Fruit fly (Drosophila melanogaster) whole organism, embryonic: ENCODE results near the gene SMC6.

Experiments
- Awh ChIP-seq: fragments of 200-800 bp; sonication (Bioruptor generic); IDR thresholded peaks from 2 replicates; pipeline ENCODE4, ENCODE4 v1.3.6; 2022; ENCODE audit warnings: missing biosample characterization, missing genetic modification characterization
- Bdp1 ChIP-seq: fragments of 200-800 bp; sonication (Bioruptor generic); optimal IDR thresholded peaks from 3 replicates; lab custom pipeline; 2016; ENCODE audit warnings: missing biosample characterization, missing genetic modification characterization
- CG12299 ChIP-seq: fragments of 200-800 bp; sonication (Bioruptor generic); optimal IDR thresholded peaks from 2 replicates; lab custom pipeline; 2018; ENCODE audit warnings: missing biosample characterization, mild to moderate bottlenecking, missing genetic modification characterization
- CG12391 ChIP-seq: fragments of 200-800 bp; sonication (Bioruptor generic); optimal IDR thresholded peaks from 3 replicates; lab custom pipeline; 2018; ENCODE audit warnings: missing biosample characterization, mild to moderate bottlenecking, missing genetic modification characterization, moderate library complexity
- CG14050 ChIP-seq: fragments of 200-800 bp; sonication (Bioruptor generic); IDR thresholded peaks from 3 replicates; pipeline ENCODE4 v1.3.6; 2022; ENCODE audit warnings: missing biosample characterization, missing genetic modification characterization
- CG15073 ChIP-seq: fragments of 200-800 bp; sonication (Bioruptor generic); optimal IDR thresholded peaks from 2 replicates; lab custom pipeline; 2016; ENCODE audit warnings: missing biosample characterization, missing genetic modification characterization
- CG15269 ChIP-seq: fragments of 200-800 bp; sonication (Bioruptor generic); optimal IDR thresholded peaks from 2 replicates; lab custom pipeline; 2018; ENCODE audit warnings: missing biosample characterization, mild to moderate bottlenecking, missing genetic modification characterization, moderate library complexity
- CG15601 ChIP-seq: fragments of 200-800 bp; sonication (Bioruptor generic); optimal IDR thresholded peaks from 3 replicates; lab custom pipeline; 2019; ENCODE audit warnings: missing biosample characterization, mild to moderate bottlenecking, missing genetic modification characterization, moderate library complexity
- CG16779 ChIP-seq: fragments of 200-800 bp; sonication (Bioruptor generic); IDR thresholded peaks from 2 replicates; pipeline ENCODE4 v1.3.6; 2022; ENCODE audit warnings: missing biosample characterization, missing genetic modification characterization
- CG17186 ChIP-seq: fragments of 200-800 bp; sonication (Bioruptor generic); optimal IDR thresholded peaks from 3 replicates; lab custom pipeline; 2017; ENCODE audit warnings: missing biosample characterization, missing genetic modification reagents, missing genetic modification characterization
- CG6254 ChIP-seq: fragments of 200-800 bp; sonication (Bioruptor generic); optimal IDR thresholded peaks from 3 replicates; lab custom pipeline; 2017; ENCODE audit warnings: mild to moderate bottlenecking, missing biosample characterization, missing genetic modification reagents, missing genetic modification characterization
- CG7357 ChIP-seq: fragments of 200-800 bp; sonication (Bioruptor generic); IDR thresholded peaks from 3 replicates; pipeline ENCODE4 v1.3.6; 2022; ENCODE audit warnings: missing biosample characterization, missing genetic modification characterization
- CG7839 ChIP-seq: fragments of 200-800 bp; sonication (Bioruptor generic); optimal IDR thresholded peaks from 3 replicates; lab custom pipeline; 2018; ENCODE audit warnings: missing biosample characterization, mild to moderate bottlenecking, missing genetic modification characterization, moderate library complexity
- CG8388 ChIP-seq: fragments of 200-800 bp; sonication (Bioruptor generic); optimal IDR thresholded peaks from 2 replicates; lab custom pipeline; 2019; ENCODE audit warnings: missing biosample characterization, mild to moderate bottlenecking, missing genetic modification characterization, moderate library complexity
- CG9437 ChIP-seq: fragments of 200-800 bp; sonication (Bioruptor generic); optimal IDR thresholded peaks from 2 replicates; lab custom pipeline; 2018; ENCODE audit warnings: missing biosample characterization, mild to moderate bottlenecking, missing genetic modification characterization
- CG9817 ChIP-seq: fragments of 200-800 bp; sonication (Bioruptor generic); optimal IDR thresholded peaks from 2 replicates; lab custom pipeline; 2018; ENCODE audit warnings: missing biosample characterization, mild to moderate bottlenecking, missing genetic modification characterization, moderate library complexity
- CkIIα-i1 ChIP-seq: fragments of 200-800 bp; sonication (Bioruptor generic); IDR thresholded peaks from 2 replicates; pipeline ENCODE4 v1.3.6; 2022; ENCODE audit warnings: missing biosample characterization, missing genetic modification characterization
- Eip74EF ChIP-seq, 2 experiments: fragments of 200-800 bp in 1 of 2; fragments of >200 bp in 1 of 2; sonication (Bioruptor generic) in 1 of 2; optimal IDR thresholded peaks; 2 replicates each; lab custom pipeline; 2017 to 2019; ENCODE audit warnings: missing biosample characterization in 2 of 2, missing genetic modification characterization in 2 of 2, mild to moderate bottlenecking in 1 of 2, moderate library complexity in 1 of 2
- H15 ChIP-seq: fragments of 200-800 bp; sonication (Bioruptor generic); IDR thresholded peaks from 3 replicates; pipeline ENCODE4 v1.3.6; 2022; ENCODE audit warnings: missing biosample characterization, missing genetic modification characterization
- Hand ChIP-seq: fragments of 200-800 bp; sonication (Bioruptor generic); optimal IDR thresholded peaks from 2 replicates; lab custom pipeline; 2017; ENCODE audit warnings: mild to moderate bottlenecking, missing biosample characterization, missing genetic modification reagents, missing genetic modification characterization
- Jarid2 ChIP-seq: fragments of 200-800 bp; sonication (Bioruptor generic); optimal IDR thresholded peaks from 3 replicates; lab custom pipeline; 2017; ENCODE audit warnings: mild to moderate bottlenecking, missing biosample characterization, missing genetic modification reagents, missing genetic modification characterization
- Optix ChIP-seq: fragments of 200-800 bp; sonication (Bioruptor generic); IDR thresholded peaks from 3 replicates; pipeline ENCODE4 v1.3.6; 2022; ENCODE audit warnings: missing biosample characterization, missing genetic modification characterization
- PHDP ChIP-seq: fragments of 200-800 bp; sonication (Bioruptor generic); optimal IDR thresholded peaks from 3 replicates; lab custom pipeline; 2018; ENCODE audit warnings: missing biosample characterization, mild to moderate bottlenecking, missing genetic modification characterization, moderate library complexity
- Rfx ChIP-seq: fragments of 200-800 bp; sonication (Bioruptor generic); IDR thresholded peaks from 2 replicates; pipeline ENCODE4 v1.3.6; 2022; ENCODE audit warnings: missing biosample characterization, missing genetic modification characterization
- Ssrp ChIP-seq: fragments of 200-800 bp; sonication (Bioruptor generic); optimal IDR thresholded peaks from 2 replicates; lab custom pipeline; 2018; ENCODE audit warnings: missing biosample characterization, mild to moderate bottlenecking, missing genetic modification characterization, moderate library complexity
- az2 ChIP-seq: fragments of 200-800 bp; sonication (Bioruptor generic); optimal IDR thresholded peaks from 3 replicates; lab custom pipeline; 2016; ENCODE audit warnings: missing biosample characterization, missing genetic modification characterization
- bcd ChIP-seq: fragments of 200-800 bp; sonication (Bioruptor generic); optimal IDR thresholded peaks from 2 replicates; lab custom pipeline; 2017; ENCODE audit warnings: missing biosample characterization, mild to moderate bottlenecking, missing genetic modification characterization
- cad ChIP-seq: fragments of >200 bp; optimal IDR thresholded peaks from 2 replicates; lab custom pipeline; 2017; ENCODE audit warnings: missing biosample characterization, missing genetic modification characterization
- esg ChIP-seq: fragments of 200-800 bp; sonication (Bioruptor generic); conservative IDR thresholded peaks from 2 replicates; pipeline ENCODE4 v1.3.6; 2022; ENCODE audit warnings: missing biosample characterization, missing genetic modification characterization
- gsb-n ChIP-seq: fragments of 200-800 bp; sonication (Bioruptor generic); optimal IDR thresholded peaks from 3 replicates; lab custom pipeline; 2018; ENCODE audit warnings: missing biosample characterization, mild to moderate bottlenecking, missing genetic modification characterization
- ham ChIP-seq: fragments of 200-800 bp; sonication (Bioruptor generic); IDR thresholded peaks from 2 replicates; pipeline ENCODE4 v1.3.6; 2022; ENCODE audit warnings: missing biosample characterization, missing genetic modification characterization
- kay ChIP-seq: fragments of 200-800 bp; sonication (Bioruptor generic); optimal IDR thresholded peaks from 2 replicates; lab custom pipeline; 2016; ENCODE audit warnings: missing biosample characterization, missing genetic modification characterization
- klu ChIP-seq: fragments of 200-800 bp; sonication (Bioruptor generic); IDR thresholded peaks from 2 replicates; pipeline ENCODE4 v1.3.6; 2022; ENCODE audit warnings: missing biosample characterization, missing genetic modification characterization
- kni ChIP-seq: fragments of 200-800 bp; sonication (Bioruptor generic); optimal IDR thresholded peaks from 3 replicates; lab custom pipeline; 2017; ENCODE audit warnings: mild to moderate bottlenecking, missing biosample characterization, missing genetic modification reagents, missing genetic modification characterization
- lola ChIP-seq, 3 experiments: fragments of >200 bp in 2 of 3; fragments of 200-800 bp in 1 of 3; sonication (Bioruptor generic) in 1 of 3; optimal IDR thresholded peaks; 2 replicates each; lab custom pipeline; 2017 to 2019; ENCODE audit warnings: missing biosample characterization in 3 of 3, missing genetic modification characterization in 3 of 3, mild to moderate bottlenecking in 1 of 3, moderate library complexity in 1 of 3
- maf-S ChIP-seq: fragments of 200-800 bp; sonication (Bioruptor generic); optimal IDR thresholded peaks from 2 replicates; lab custom pipeline; 2016; ENCODE audit warnings: missing biosample characterization, missing genetic modification characterization
- nmo ChIP-seq: fragments of 200-800 bp; sonication (Bioruptor generic); optimal IDR thresholded peaks from 2 replicates; lab custom pipeline; 2018; ENCODE audit warnings: missing biosample characterization, mild to moderate bottlenecking, missing genetic modification characterization, moderate library complexity
- nom ChIP-seq: fragments of 200-800 bp; sonication (Bioruptor generic); optimal IDR thresholded peaks from 2 replicates; lab custom pipeline; 2017; ENCODE audit warnings: missing biosample characterization, missing genetic modification characterization, mild to moderate bottlenecking, moderate library complexity, missing genetic modification reagents
- oc ChIP-seq: fragments of 200-800 bp; sonication (Bioruptor generic); optimal IDR thresholded peaks from 2 replicates; lab custom pipeline; 2018; ENCODE audit warnings: missing biosample characterization, mild to moderate bottlenecking, missing genetic modification characterization, moderate library complexity
- org-1 ChIP-seq: fragments of 200-800 bp; sonication (Bioruptor generic); optimal IDR thresholded peaks from 2 replicates; lab custom pipeline; 2017; ENCODE audit warnings: missing biosample characterization, missing genetic modification characterization
- sima ChIP-seq: fragments of 200-800 bp; sonication (Bioruptor generic); optimal IDR thresholded peaks from 2 replicates; lab custom pipeline; 2016; ENCODE audit warnings: missing biosample characterization, missing genetic modification characterization
- ssp ChIP-seq: fragments of 200-800 bp; sonication (Bioruptor generic); IDR thresholded peaks from 2 replicates; pipeline ENCODE4 v1.3.6; 2022; ENCODE audit warnings: missing biosample characterization, missing genetic modification characterization
- stc ChIP-seq: fragments of 200-800 bp; sonication (Bioruptor generic); IDR thresholded peaks from 2 replicates; pipeline ENCODE4 v1.3.6; 2022; ENCODE audit warnings: missing biosample characterization, missing genetic modification characterization
- tap ChIP-seq: fragments of 200-800 bp; optimal IDR thresholded peaks from 3 replicates; lab custom pipeline; 2019; ENCODE audit warnings: missing biosample characterization, mild to moderate bottlenecking, missing genetic modification characterization, moderate library complexity
- tgo ChIP-seq: fragments of 200-800 bp; sonication (Bioruptor generic); IDR thresholded peaks from 3 replicates; pipeline ENCODE4 v1.3.6; 2022; ENCODE audit warnings: missing biosample characterization, missing genetic modification characterization
- ttk ChIP-seq: fragments of 200-800 bp; sonication (Bioruptor generic); IDR thresholded peaks from 2 replicates; pipeline ENCODE4 v2.1.2; 2022; ENCODE audit warnings: missing biosample characterization, missing genetic modification characterization
- vvl ChIP-seq: fragments of 200-800 bp; sonication (Bioruptor generic); IDR thresholded peaks from 2 replicates; pipeline ENCODE4 v1.3.6; 2022; ENCODE audit warnings: missing biosample characterization, missing genetic modification characterization
- wek ChIP-seq: fragments of 200-800 bp; sonication (Bioruptor generic); optimal IDR thresholded peaks from 3 replicates; lab custom pipeline; 2018; ENCODE audit warnings: missing biosample characterization, mild to moderate bottlenecking, missing genetic modification characterization, moderate library complexity

Gene SMC6

DNA sequence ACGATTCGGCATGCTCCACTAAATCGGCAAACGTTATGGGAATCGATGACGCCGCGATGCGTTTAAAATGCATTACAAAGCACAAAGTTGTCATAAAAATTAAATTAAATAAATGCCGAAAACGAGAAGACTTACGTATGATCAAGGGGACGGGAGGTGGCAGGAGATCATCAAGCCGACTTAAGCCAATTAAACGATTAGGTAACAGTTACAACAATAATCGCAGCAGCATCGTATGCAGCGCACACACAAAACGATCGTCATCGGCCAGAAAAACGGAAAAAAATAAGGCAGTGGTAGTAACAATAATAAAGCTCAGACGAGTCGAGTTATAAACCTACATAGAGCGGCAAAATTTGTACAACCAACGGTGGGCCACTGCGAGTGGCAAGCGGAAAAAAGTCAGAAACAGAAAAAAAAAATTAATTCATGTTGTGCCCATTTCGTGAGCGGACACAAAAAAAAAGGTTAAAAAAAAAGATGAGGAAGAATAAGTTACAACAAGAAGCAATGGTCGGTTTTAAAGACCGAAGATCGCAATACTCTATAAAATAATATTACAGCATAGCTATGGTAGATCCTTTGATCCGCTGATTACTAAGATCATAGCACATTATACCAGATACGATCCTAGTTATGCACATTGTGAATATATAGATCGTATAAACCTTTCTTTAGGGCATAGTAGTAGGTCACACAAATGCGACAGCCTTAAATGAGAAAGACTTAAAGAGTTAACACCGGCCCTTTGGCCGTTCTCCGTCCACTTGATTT is 13.3 kb upstream of the SMC6 start (continued):
- peak; percentile 40 for TF ChIP-seq PHDP (tag; lab: Kevin White, UChicago)
- no peak for TF ChIP-seq sima (GFP tag; lab: Kevin White, UChicago)
- TF ChIP-seq CG12391 (tag; lab: Kevin White, UChicago) = peak; percentile 55
- no peak for TF ChIP-seq CG12299
- TF ChIP-seq stc = 0 out of 2 replicates have a peak, but pooled peaks have one; percentile 21
- no peak for TF ChIP-seq CkIIα-i1
- TF ChIP-seq nmo (GFP tag; lab: Kevin White, UChicago) = peak; percentile 64
- TF ChIP-seq kni (GFP tag; lab: Kevin White, UChicago) = peak; percentile 32
- peak; percentile 34 for TF ChIP-seq bcd (GFP tag; lab: Kevin White, UChicago)
- peak; percentile 49 for TF ChIP-seq CG9817
- TF ChIP-seq CG14050 (GFP tag; lab: Robert Waterston, UW) = peak; percentile 49; the same call in 2 of the 3 replicates
- TF ChIP-seq wek (GFP tag; lab: Kevin White, UChicago) = peak; percentile 36
- peak; percentile 23 for TF ChIP-seq CG9437
- TF ChIP-seq org-1 = peak; percentile 5
- TF ChIP-seq ham (GFP tag; lab: Robert Waterston, UW) = no peak
- no peak for TF ChIP-seq kay
- TF ChIP-seq H15 (GFP tag; lab: Robert Waterston, UW) = peak; percentile 52; the same call in 1 of the 3 replicates
- TF ChIP-seq Rfx = 0 out of 2 replicates have a peak, but pooled peaks have one; percentile 26
- peak; percentile 54; the same call in 2 of the 3 replicates for TF ChIP-seq tgo (GFP tag; lab: Robert Waterston, UW)
- peak; percentile 74 for TF ChIP-seq ttk (GFP tag; lab: Robert Waterston, UW)
- no peak for TF ChIP-seq CG16779 (GFP tag; lab: Robert Waterston, UW)
- TF ChIP-seq tap (tag; lab: Kevin White, UChicago) = peak; percentile 72
- TF ChIP-seq oc (tag; lab: Kevin White, UChicago) = peak; percentile 87
- no peak for TF ChIP-seq CG15073
- no peak for TF ChIP-seq Jarid2
- TF ChIP-seq Hand (GFP tag; lab: Kevin White, UChicago) = no peak
- TF ChIP-seq lola (GFP tag; optimal IDR thresholded peaks at IDR 0.05; lab: Kevin White, UChicago) = peak in 1 of 3 experiments; percentile 32
- TF ChIP-seq Bdp1 (GFP tag; lab: Kevin White, UChicago) = no peak
- TF ChIP-seq CG7357 (GFP tag; lab: Robert Waterston, UW) = 0 out of 3 replicates have a peak, but pooled peaks have one; percentile 36
- peak; percentile 31 for TF ChIP-seq CG6254 (GFP tag; lab: Kevin White, UChicago)
- no peak for TF ChIP-seq maf-S (GFP tag; lab: Kevin White, UChicago)
- TF ChIP-seq ssp (GFP tag; lab: Robert Waterston, UW) = peak; percentile 46
- peak; percentile 61 for TF ChIP-seq Awh (GFP tag; lab: Robert Waterston, UW)
- TF ChIP-seq Optix (GFP tag; lab: Robert Waterston, UW) = peak; percentile 62; the same call in 2 of the 3 replicates
- TF ChIP-seq vvl (GFP tag; lab: Robert Waterston, UW) = peak; percentile 73
- peak; percentile 66 for TF ChIP-seq CG7839
- peak; percentile 54 for TF ChIP-seq CG15269 (tag; lab: Kevin White, UChicago)
- TF ChIP-seq cad = no peak
- peak; percentile 34 for TF ChIP-seq gsb-n (tag; lab: Kevin White, UChicago)
- peak; percentile 47 for TF ChIP-seq esg (GFP tag; lab: Robert Waterston, UW)
- TF ChIP-seq az2 (GFP tag; lab: Kevin White, UChicago) = peak; percentile 46
- TF ChIP-seq CG15601 = peak; percentile 52
- peak; percentile 64 for TF ChIP-seq Ssrp (tag; lab: Kevin White, UChicago)
- no peak for TF ChIP-seq klu (GFP tag; lab: Robert Waterston, UW)
- TF ChIP-seq CG17186 (GFP tag; lab: Kevin White, UChicago) = no peak
- TF ChIP-seq CG8388 (GFP tag; lab: Kevin White, UChicago) = peak; percentile 56
- TF ChIP-seq Eip74EF (GFP tag; optimal IDR thresholded peaks at IDR 0.05; lab: Kevin White, UChicago) = peak in 1 of 2 experiments; percentile 61
- TF ChIP-seq nom = no peak
